Worm (Caenorhabditis elegans) whole organism, early embryonic: ENCODE results near the gene B0244.5.
A peak's percentile ranks its signal among the peaks of the same experiment; 100 is the strongest.

Source experiments
- B0310.2 ChIP-seq: sonication (generic microtip); optimal IDR thresholded peaks from 2 replicates; lab custom pipeline; 2016; ENCODE audit warnings: mild to moderate bottlenecking, missing genetic modification characterization, missing compliant biosample characterization
- F13C5.2 ChIP-seq: sonication (generic microtip); optimal IDR thresholded peaks from 2 replicates; lab custom pipeline; 2017; ENCODE audit warnings: mild to moderate bottlenecking, missing genetic modification characterization, inconsistent platforms, missing compliant biosample characterization
- aly-1 ChIP-seq: sonication (generic microtip); optimal IDR thresholded peaks from 2 replicates; lab custom pipeline; 2016; ENCODE audit warnings: missing genetic modification characterization, missing compliant biosample characterization
- ama-1 ChIP-seq: fragments of 150-350 bp; optimal IDR thresholded peaks from 2 replicates; lab custom pipeline; 2014
- ceh-13 ChIP-seq: fragments of 200-800 bp; sonication (Bioruptor generic); optimal IDR thresholded peaks from 2 replicates; lab custom pipeline; 2018; ENCODE audit warnings: mild to moderate bottlenecking, missing genetic modification characterization, missing compliant biosample characterization
- ceh-36 ChIP-seq: sonication (generic microtip); optimal IDR thresholded peaks from 2 replicates; lab custom pipeline; 2016; ENCODE audit warnings: missing genetic modification characterization, inconsistent platforms, missing compliant biosample characterization
- ets-7 ChIP-seq: sonication (generic microtip); optimal IDR thresholded peaks from 2 replicates; lab custom pipeline; 2016; ENCODE audit warnings: missing genotype, missing genetic modification characterization, missing compliant biosample characterization
- flt-1 ChIP-seq: fragments of 200-800 bp; sonication (Bioruptor generic); IDR thresholded peaks from 2 replicates; pipeline ENCODE4 v1.3.6; 2022; ENCODE audit warnings: missing genetic modification characterization, missing compliant biosample characterization
- hmbx-1 ChIP-seq: sonication (generic microtip); optimal IDR thresholded peaks from 2 replicates; lab custom pipeline; 2016; ENCODE audit warnings: mild to moderate bottlenecking, missing genetic modification characterization, missing compliant biosample characterization
- hnd-1 ChIP-seq: sonication (generic microtip); optimal IDR thresholded peaks from 2 replicates; lab custom pipeline; 2016; ENCODE audit warnings: missing genetic modification characterization, missing compliant biosample characterization
- pes-1 ChIP-seq: fragments of 200-800 bp; sonication (Bioruptor generic); IDR thresholded peaks from 2 replicates; pipeline ENCODE4 v1.3.6; 2022; ENCODE audit warnings: missing genetic modification reagents, missing genetic modification characterization, missing compliant biosample characterization
- scrt-1 ChIP-seq: fragments of 200-800 bp; sonication (Bioruptor generic); IDR thresholded peaks from 2 replicates; pipeline ENCODE4 v1.3.6; 2022; ENCODE audit warnings: missing genetic modification characterization, missing compliant biosample characterization
- sea-1 ChIP-seq: fragments of 200-800 bp; sonication (Bioruptor generic); conservative IDR thresholded peaks from 2 replicates; pipeline ENCODE4 v1.3.6; 2022; ENCODE audit warnings: missing genetic modification characterization, missing compliant biosample characterization
- tbx-11 ChIP-seq: fragments of 200-800 bp; sonication (Bioruptor generic); IDR thresholded peaks from 2 replicates; pipeline ENCODE4 v1.3.6; 2022; ENCODE audit warnings: missing genetic modification characterization, missing compliant biosample characterization
- tbx-37 ChIP-seq: fragments of 200-800 bp; sonication (Bioruptor generic); conservative IDR thresholded peaks from 2 replicates; pipeline ENCODE4 v1.3.6; 2022; ENCODE audit warnings: missing genetic modification reagents, missing genetic modification characterization, missing compliant biosample characterization
- tra-4 ChIP-seq: sonication (generic microtip); optimal IDR thresholded peaks from 2 replicates; lab custom pipeline; 2017; ENCODE audit warnings: missing genetic modification characterization, missing compliant biosample characterization

B0244.5 gene

ce11 chrIII:5744579-5744978 is at the start of gene B0244.5:
TSS of gene B0244.5 (plus strand) at chrIII:5744879.
- TF ChIP-seq ets-7 (tag; lab: Kevin White, UChicago) (no peak), pes-1 (no peak), aly-1 (tag; lab: Kevin White, UChicago) (no peak), flt-1 (no peak), ceh-13 (GFP tag; lab: Kevin White, UChicago) (no peak), F13C5.2 (tag; lab: Kevin White, UChicago) (no peak), scrt-1 (GFP tag; lab: Robert Waterston, UW) (no peak), ceh-36 (tag; lab: Kevin White, UChicago) (no peak), hmbx-1 (tag; lab: Kevin White, UChicago) (no peak)

ce11 chrIII:5697266-5697665 is 47.4 kb upstream of the B0244.5 start, which contains the start of gene B0336.7:
TSS of gene B0336.7 (minus strand) at chrIII:5697366.
- no peak for TF ChIP-seq hmbx-1 (tag; lab: Kevin White, UChicago)
- TF ChIP-seq scrt-1 (GFP tag; lab: Robert Waterston, UW), result no peak
- TF ChIP-seq pes-1, result no peak
- no peak for TF ChIP-seq ceh-36 (tag; lab: Kevin White, UChicago)
- no peak for TF ChIP-seq ets-7 (tag; lab: Kevin White, UChicago)

ce11 chrIII:5697963-5698730 is 46.5 kb upstream of the B0244.5 start, which contains the start of the genes lgg-3 and rgs-5:
TSS of gene lgg-3 (minus strand) at chrIII:5698013.
TSS of gene rgs-5 (plus strand) at chrIII:5698555.
- TF ChIP-seq tra-4 (tag; lab: Kevin White, UChicago), result no peak

ce11 chrIII:5701491-5701890 is 43.2 kb upstream of the B0244.5 start:
- TF ChIP-seq F13C5.2 (tag; lab: Kevin White, UChicago) (no peak), ets-7 (tag; lab: Kevin White, UChicago) (no peak), ama-1 (lab: Kevin White, UChicago) (no peak), tra-4 (tag; lab: Kevin White, UChicago) (no peak), pes-1 (no peak), ceh-13 (GFP tag; lab: Kevin White, UChicago) (no peak)

- TF ChIP-seq ama-1 (lab: Kevin White, UChicago) (peak; percentile 5), hnd-1 (tag; lab: Kevin White, UChicago) (no peak)
Measured at ce11 chrIII:5705228-5705888, 39.3 kb upstream of the B0244.5 start, which contains the start of gene swp-1. TSS of gene swp-1 (minus strand) at chrIII:5705525.

ce11 chrIII:5706077-5706627 is 38.5 kb upstream of the B0244.5 start, which contains the start of gene rpl-23:
TSS of gene rpl-23 (minus strand) at chrIII:5706127.
- TF ChIP-seq tbx-37 (GFP tag; lab: Robert Waterston, UW), result 0 out of 2 replicates have a peak, but pooled peaks have one; percentile 14
- no peak for TF ChIP-seq aly-1 (tag; lab: Kevin White, UChicago)
- TF ChIP-seq sea-1 (GFP tag; lab: Robert Waterston, UW), result no peak
- no peak for TF ChIP-seq scrt-1 (GFP tag; lab: Robert Waterston, UW)
- TF ChIP-seq F13C5.2 (tag; lab: Kevin White, UChicago), result peak; percentile 54

- no peak for TF ChIP-seq ama-1 (lab: Kevin White, UChicago)
- TF ChIP-seq flt-1, result no peak
- TF ChIP-seq tbx-11 (GFP tag; lab: Robert Waterston, UW), result no peak
- TF ChIP-seq tbx-37 (GFP tag; lab: Robert Waterston, UW), result no peak
- no peak for TF ChIP-seq hmbx-1 (tag; lab: Kevin White, UChicago)
- no peak for TF ChIP-seq aly-1 (tag; lab: Kevin White, UChicago)
Measured at ce11 chrIII:5707546-5707945, 37.1 kb upstream of the B0244.5 start.

ce11 chrIII:5708024-5708423 is 36.7 kb upstream of the B0244.5 start:
- no peak for TF ChIP-seq hnd-1 (tag; lab: Kevin White, UChicago)
- TF ChIP-seq B0310.2 (tag; lab: Kevin White, UChicago), result no peak
- no peak for TF ChIP-seq sea-1 (GFP tag; lab: Robert Waterston, UW)
- TF ChIP-seq tbx-37 (GFP tag; lab: Robert Waterston, UW), result no peak
- no peak for TF ChIP-seq tbx-11 (GFP tag; lab: Robert Waterston, UW)
- TF ChIP-seq hmbx-1 (tag; lab: Kevin White, UChicago), result no peak
- TF ChIP-seq pes-1, result no peak
- TF ChIP-seq ceh-13 (GFP tag; lab: Kevin White, UChicago), result no peak
- no peak for TF ChIP-seq aly-1 (tag; lab: Kevin White, UChicago)
- no peak for TF ChIP-seq tra-4 (tag; lab: Kevin White, UChicago)
